Worm (Caenorhabditis elegans) whole organism, L3 larva: Measurements from ENCODE around the gene clec-42.

Source experiments
- ama-1 ChIP-seq: fragments of 150-350 bp; optimal IDR thresholded peaks from 2 replicates; lab custom pipeline; 2018
- egl-27 ChIP-seq: sonication (generic microtip); optimal IDR thresholded peaks from 4 replicates; lab custom pipeline; 2017; ENCODE audit warnings: missing biosample characterization, missing genetic modification reagents, missing genetic modification characterization
- fos-1 ChIP-seq: fragments of 150-350 bp; optimal IDR thresholded peaks from 2 replicates; lab custom pipeline; 2014; ENCODE audit warnings: missing biosample characterization, missing genetic modification characterization
- mdl-1 ChIP-seq: fragments of 150-350 bp; optimal IDR thresholded peaks from 2 replicates; lab custom pipeline; 2014; ENCODE audit warnings: missing biosample characterization, missing genetic modification characterization
- nhr-25 ChIP-seq: sonication (generic microtip); optimal IDR thresholded peaks from 2 replicates; lab custom pipeline; 2017; ENCODE audit warnings: missing biosample characterization, missing genetic modification characterization
- nhr-28 ChIP-seq: fragments of 150-350 bp; optimal IDR thresholded peaks from 2 replicates; lab custom pipeline; 2014; ENCODE audit warnings: missing biosample characterization, missing genetic modification characterization
- nhr-77 ChIP-seq: fragments of 150-350 bp; optimal IDR thresholded peaks from 2 replicates; lab custom pipeline; 2014; ENCODE audit warnings: missing biosample characterization, missing genetic modification characterization
- pha-4 ChIP-seq: fragments of 150-350 bp; optimal IDR thresholded peaks from 2 replicates; lab custom pipeline; 2014; ENCODE audit warnings: missing biosample characterization, missing genetic modification reagents, missing genetic modification characterization
- zag-1 ChIP-seq: fragments of 150-350 bp; optimal IDR thresholded peaks from 2 replicates; lab custom pipeline; 2014; ENCODE audit warnings: missing biosample characterization, missing genetic modification characterization

ce11 chrV:18184910-18185309 is 6.3 kb upstream of the clec-42 start, which contains the start of gene C31G12.3:
- TF ChIP-seq pha-4 (tag; lab: Kevin White, UChicago) = no peak
- TF ChIP-seq ama-1 (lab: Kevin White, UChicago) = no peak
- TF ChIP-seq nhr-77 (tag; lab: Kevin White, UChicago) = no peak
- TF ChIP-seq nhr-25 = no peak
- no peak for TF ChIP-seq nhr-28 (tag; lab: Kevin White, UChicago)
- no peak for TF ChIP-seq mdl-1 (tag; lab: Kevin White, UChicago)
- TF ChIP-seq egl-27 (tag; lab: Kevin White, UChicago) = no peak
- no peak for TF ChIP-seq fos-1 (tag; lab: Kevin White, UChicago)
- TF ChIP-seq zag-1 = no peak
